Fruit fly (Drosophila melanogaster) whole organism: ENCODE results near the gene mora.

Source experiments
- CG8478 ChIP-seq: fragments of >200 bp; optimal IDR thresholded peaks from 2 replicates; lab custom pipeline; 2018; ENCODE audit warnings: inconsistent platforms
- Dll ChIP-seq: fragments of >200 bp; optimal IDR thresholded peaks from 2 replicates; lab custom pipeline; 2017
- EcR ChIP-seq, 2 experiments: fragments of >200 bp; optimal IDR thresholded peaks; 2 replicates each; lab custom pipeline; 2017; ENCODE audit warnings: missing biosample characterization in 2 of 2, missing genetic modification characterization in 2 of 2, missing genetic modification reagents in 2 of 2
- pan ChIP-seq: fragments of >200 bp; optimal IDR thresholded peaks from 2 replicates; lab custom pipeline; 2017
- psq ChIP-seq: fragments of >200 bp; optimal IDR thresholded peaks from 2 replicates; lab custom pipeline; 2017
- usp ChIP-seq: fragments of >200 bp; optimal IDR thresholded peaks from 2 replicates; lab custom pipeline; 2017; ENCODE audit warnings: missing biosample characterization, missing genetic modification characterization, mixed read lengths

Gene mora

DNA sequence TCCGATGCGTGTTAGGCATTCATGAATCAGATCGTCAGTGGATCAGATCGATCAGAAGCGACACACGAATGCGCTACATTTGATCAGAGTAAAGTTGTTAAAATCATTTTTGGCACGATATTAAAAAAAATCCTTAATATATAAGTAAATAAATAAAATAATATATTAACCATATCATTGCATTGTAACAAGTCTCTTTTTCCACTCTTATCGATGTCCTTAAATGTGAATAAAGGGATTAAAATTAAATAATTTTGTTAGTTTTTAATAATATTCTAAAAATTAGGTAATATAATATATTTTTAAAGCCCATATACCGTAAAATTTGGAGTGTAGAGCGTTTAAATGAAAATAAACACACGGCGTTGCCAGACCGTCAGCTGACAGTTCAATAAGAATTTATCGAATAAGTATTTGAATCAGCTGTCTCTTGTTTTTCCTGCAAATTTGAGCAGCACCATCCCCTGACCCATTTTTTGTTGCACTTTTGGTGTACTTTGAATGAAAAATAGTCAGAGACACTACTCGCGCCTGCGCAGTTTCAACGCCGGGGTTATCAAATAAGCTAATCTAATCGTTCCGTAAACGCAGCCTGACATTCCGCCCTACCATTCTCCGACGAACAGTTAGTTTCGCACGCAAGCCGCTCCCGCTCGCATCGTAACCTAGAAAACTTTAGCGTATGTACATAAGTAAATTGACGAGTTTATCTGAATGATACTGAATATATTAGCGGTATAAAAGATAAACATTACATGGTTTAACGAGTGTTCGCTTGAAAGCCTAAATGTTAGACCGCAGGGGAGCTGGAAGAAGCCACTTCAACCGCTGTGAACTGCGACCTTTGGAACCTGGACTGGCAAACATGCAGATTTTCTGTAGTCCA is 34.0 kb upstream of the mora start, which contains the start of the genes p38a and CG6178:
p38a (minus strand) TSS at position 398 of the 886 bp plus-strand sequence.
CG6178 (plus strand) TSS at position 424 of the 886 bp plus-strand sequence.
- no peak for TF ChIP-seq Dll (lab: Kevin White, UChicago)

DNA sequence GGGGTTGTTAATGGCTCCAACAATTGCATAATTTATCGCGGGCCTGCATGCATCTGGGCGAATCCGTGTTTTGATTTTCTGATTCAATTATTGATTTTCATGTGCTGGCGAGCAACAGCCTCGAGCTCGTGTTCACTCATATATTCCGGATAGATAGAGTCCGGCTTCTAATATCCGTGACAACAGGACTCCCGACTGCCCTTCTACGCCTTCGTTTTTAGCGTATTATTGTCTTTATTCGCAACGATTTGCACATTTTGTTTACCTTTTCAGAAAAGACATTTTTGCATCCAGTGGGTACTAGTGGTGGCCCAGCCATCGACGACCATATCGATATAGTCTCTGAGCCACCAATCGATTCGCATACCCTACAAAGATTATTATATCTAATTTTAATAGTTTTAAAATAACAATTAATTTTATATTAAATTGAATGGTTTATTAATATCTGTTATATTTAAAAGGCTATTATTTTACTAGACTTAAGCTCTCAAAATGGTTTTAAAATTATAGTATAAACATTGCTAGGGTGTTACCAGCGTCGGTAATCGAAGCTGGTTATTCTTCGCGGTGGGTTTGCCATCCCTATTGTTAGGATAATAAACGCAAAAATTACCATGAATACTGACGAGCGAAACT is 24.9 kb upstream of the mora start, which contains the start of the genes Myo95E and TBC1d7:
Myo95E (minus strand) TSS at position 326 of the 639 bp plus-strand sequence.
TBC1d7 (plus strand) TSS at position 555 of the 639 bp plus-strand sequence.
- peak; percentile 69 for TF ChIP-seq pan (lab: Kevin White, UChicago)
- no peak for TF ChIP-seq Dll (lab: Kevin White, UChicago)

dm6 chr3R:24162774-24163555 is 23.2 kb upstream of the mora start, which contains the start of gene mRpS24:
Gene mRpS24 (minus strand): TSS chr3R:24163545.
- TF ChIP-seq usp (GFP tag; lab: Kevin White, UChicago) (no peak), Dll (lab: Kevin White, UChicago) (no peak), psq (lab: Kevin White, UChicago) (no peak), EcR (GFP tag; optimal IDR thresholded peaks at IDR 0.05; lab: Kevin White, UChicago) (no peak), CG8478 (no peak), pan (lab: Kevin White, UChicago) (no peak)

DNA sequence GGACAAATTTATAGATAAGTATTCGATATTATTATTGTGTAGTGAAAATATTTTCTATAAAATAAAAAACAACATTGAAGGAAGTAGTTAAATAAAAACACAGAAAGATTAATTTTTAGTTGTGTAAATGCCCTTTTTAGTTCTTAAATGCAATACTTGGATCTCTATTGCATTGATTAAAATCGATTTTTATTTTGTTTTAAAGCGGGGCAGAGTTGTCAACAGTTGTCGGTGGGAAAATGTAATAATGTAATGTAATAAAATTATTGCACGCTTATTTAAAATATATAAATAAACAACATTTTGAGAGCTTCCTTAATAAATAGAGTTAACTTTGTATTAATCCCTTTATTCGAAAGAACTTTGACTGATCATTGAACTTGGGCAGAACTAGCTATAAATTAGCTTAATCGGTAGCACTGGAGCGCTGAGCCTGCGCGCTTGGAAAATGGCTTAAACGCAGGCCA is 22.6 kb upstream of the mora start, which contains the start of gene Apc2:
Apc2 (plus strand) TSS at position 411 of the 467 bp plus-strand sequence.
- TF ChIP-seq Dll (lab: Kevin White, UChicago) (no peak), EcR (GFP tag; optimal IDR thresholded peaks at IDR 0.05; lab: Kevin White, UChicago) (no peak), psq (lab: Kevin White, UChicago) (no peak), pan (lab: Kevin White, UChicago) (no peak), usp (GFP tag; lab: Kevin White, UChicago) (no peak), CG8478 (no peak)

DNA sequence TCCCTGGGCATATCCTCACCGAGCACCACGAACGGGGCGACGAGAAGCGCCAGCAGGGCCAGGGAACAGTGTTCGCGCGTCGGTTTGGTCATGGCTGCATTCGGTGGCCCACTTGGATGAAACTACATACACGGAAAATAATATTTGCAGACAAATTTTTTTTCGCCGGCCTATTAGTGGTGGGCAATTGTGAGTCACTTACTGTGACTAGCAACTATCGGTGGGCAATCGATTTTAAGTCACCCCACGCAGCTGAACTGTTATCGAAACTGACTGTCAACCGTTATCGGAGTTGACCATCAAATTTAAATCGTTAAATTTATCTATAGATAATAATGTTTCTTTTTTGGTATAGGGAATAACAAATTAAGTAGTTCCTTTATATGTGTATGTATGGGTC is 16.8 kb upstream of the mora start, which contains the start of gene CG5510:
CG5510 (minus strand) TSS at position 201 of the 400 bp plus-strand sequence.
- TF ChIP-seq pan (lab: Kevin White, UChicago): no peak

DNA sequence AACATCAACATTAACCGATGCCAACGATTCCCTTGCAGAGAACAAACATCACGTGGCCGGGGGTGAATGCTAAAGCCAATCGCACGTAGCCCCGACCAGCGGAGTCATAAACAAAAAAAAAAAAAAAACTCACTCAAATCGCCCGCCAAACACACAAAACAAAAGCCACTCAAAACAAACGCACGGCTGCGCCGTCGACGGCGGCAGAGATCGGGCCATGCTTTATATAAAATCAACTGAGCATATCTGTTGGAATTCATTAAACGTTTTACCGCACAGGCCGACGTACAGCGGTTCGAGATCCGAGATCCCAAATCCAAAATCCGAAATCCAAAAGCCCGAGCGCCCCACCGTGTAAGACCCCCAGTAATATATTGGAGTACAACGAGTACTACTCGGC is 13.8 kb upstream of the mora start, which contains the start of gene CG13606:
CG13606 (plus strand) TSS at position 250 of the 400 bp plus-strand sequence.
- no peak for TF ChIP-seq psq (lab: Kevin White, UChicago)
- TF ChIP-seq usp (GFP tag; lab: Kevin White, UChicago): no peak
- no peak for TF ChIP-seq Dll (lab: Kevin White, UChicago)
- no peak for TF ChIP-seq pan (lab: Kevin White, UChicago)
- no peak for TF ChIP-seq CG8478
- no peak for TF ChIP-seq EcR (GFP tag; optimal IDR thresholded peaks at IDR 0.05; lab: Kevin White, UChicago)

DNA sequence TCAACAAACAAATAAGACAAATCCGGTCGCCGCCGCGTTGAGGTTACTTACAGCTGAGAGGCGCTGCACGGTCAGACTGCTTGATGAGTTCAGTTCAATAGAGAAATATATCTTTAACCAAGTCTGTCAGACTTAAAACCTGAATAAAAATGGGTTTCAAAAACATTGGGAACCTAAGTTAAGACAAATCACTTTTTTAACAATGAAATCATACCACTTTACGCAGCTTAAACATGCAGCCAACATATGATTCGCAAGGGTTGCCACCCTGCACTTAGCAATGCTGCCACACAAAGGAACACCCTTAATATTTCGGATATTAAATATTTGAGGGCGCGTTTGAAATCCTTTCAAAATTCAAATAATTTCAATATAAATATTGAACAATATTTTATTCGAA is 2.5 kb downstream of the mora start, which contains the start of gene CG5515:
CG5515 (minus strand) TSS at position 278 of the 400 bp plus-strand sequence.
- TF ChIP-seq CG8478 (no peak), psq (lab: Kevin White, UChicago) (no peak), pan (lab: Kevin White, UChicago) (no peak), EcR (GFP tag; optimal IDR thresholded peaks at IDR 0.05; lab: Kevin White, UChicago) (no peak), usp (GFP tag; lab: Kevin White, UChicago) (no peak), Dll (lab: Kevin White, UChicago) (no peak)

DNA sequence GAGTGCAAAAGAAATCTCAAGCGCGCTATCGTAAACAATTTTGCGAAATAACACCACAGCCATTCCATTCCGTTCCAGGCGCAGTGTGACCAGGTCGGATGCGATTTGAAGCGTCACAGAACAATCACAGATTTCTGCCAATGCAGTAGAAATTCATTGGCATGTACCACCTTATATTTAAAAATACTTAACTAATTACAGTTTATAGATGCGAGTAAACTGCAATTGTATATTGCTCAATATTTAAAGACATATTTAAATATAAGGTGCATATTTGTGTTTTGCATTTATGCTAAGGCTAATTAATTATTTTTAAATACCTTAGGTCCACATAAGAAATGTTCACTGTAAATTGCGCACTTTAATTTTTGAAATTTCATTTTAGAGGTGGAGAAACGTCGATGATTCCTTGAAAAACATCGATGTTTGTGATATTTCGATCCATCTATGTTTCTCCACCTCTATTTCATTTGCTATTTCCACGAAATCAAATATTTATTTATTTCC is 7.3 kb downstream of the mora start, which contains the start of the genes SMC6 and CG6204:
SMC6 (minus strand) TSS at position 51 of the 507 bp plus-strand sequence.
CG6204 (plus strand) TSS at position 460 of the 507 bp plus-strand sequence.
- TF ChIP-seq Dll (lab: Kevin White, UChicago) (no peak), CG8478 (no peak), EcR (GFP tag; optimal IDR thresholded peaks at IDR 0.05; lab: Kevin White, UChicago) (no peak), usp (GFP tag; lab: Kevin White, UChicago) (no peak), psq (lab: Kevin White, UChicago) (no peak), pan (lab: Kevin White, UChicago) (no peak)

DNA sequence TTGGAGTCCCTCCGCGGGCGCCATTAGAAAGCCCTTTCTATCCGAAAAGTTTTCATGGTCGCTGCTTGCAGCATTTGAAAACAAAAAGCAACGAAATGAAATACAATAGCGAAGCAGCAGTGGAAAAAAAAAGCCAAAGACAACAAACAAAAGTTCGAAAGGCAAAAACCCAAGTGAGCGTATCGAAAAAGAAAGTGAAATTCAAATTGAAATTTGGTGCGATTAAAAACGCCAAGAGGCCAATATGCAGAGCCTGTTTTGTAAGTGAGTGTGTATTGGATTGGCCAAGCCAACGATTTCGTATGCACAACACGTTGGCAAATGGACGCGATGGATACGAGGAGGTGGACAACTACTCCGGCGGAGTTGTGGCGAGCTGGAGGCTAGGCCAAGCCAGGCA is 16.6 kb downstream of the mora start:
- TF ChIP-seq usp (GFP tag; lab: Kevin White, UChicago): no peak
- no peak for TF ChIP-seq psq (lab: Kevin White, UChicago)
- no peak for TF ChIP-seq EcR (GFP tag; optimal IDR thresholded peaks at IDR 0.05; lab: Kevin White, UChicago)
- no peak for TF ChIP-seq Dll (lab: Kevin White, UChicago)
- no peak for TF ChIP-seq pan (lab: Kevin White, UChicago)

- TF ChIP-seq Dll (lab: Kevin White, UChicago) (no peak), CG8478 (no peak), usp (GFP tag; lab: Kevin White, UChicago) (no peak), EcR (GFP tag; optimal IDR thresholded peaks at IDR 0.05; lab: Kevin White, UChicago) (no peak), pan (lab: Kevin White, UChicago) (no peak), psq (lab: Kevin White, UChicago) (no peak)
These were observed 17.3 kb downstream of the mora start for dm6 chr3R:24203426-24203825.
